Fruit fly (Drosophila melanogaster): ENCODE data around the gene GstD2.

DNA sequence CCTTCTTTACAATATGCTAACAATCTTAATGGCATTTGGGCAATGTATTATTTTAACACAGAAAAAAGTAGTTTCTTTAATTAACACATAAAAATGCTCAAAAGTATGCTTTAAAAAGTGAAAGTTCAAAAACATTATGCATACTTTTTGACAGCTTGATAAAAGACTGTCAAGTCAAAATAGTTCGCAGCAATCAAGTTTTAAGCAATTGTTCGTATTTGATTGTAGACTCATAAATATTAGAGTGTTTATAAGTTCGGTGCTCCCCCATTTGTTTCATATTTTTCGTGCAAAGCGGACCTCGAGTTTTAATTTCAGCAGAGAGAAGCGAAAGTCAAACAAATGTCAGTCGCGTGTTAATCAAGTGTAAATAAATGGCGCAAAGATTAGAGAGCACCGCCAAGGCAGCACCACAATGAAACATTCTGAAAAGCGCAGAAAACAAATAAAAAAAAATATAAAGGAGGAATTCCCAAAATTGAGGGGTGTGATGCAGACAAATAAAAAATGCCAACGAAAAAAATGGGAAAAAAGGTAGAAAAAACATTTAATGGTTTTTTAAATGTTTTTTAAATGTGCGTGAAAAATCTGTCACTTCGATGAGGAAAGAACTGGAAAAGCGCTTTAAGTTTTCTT, 26.7 kb upstream of the GstD2 start:
- TF ChIP-seq Dip2 (GFP tag; IDR thresholded peaks at IDR 0.05) = no peak
- TF ChIP-seq fru (optimal IDR thresholded peaks at IDR 0.05) = no peak
- TF ChIP-seq D (optimal IDR thresholded peaks at IDR 0.05) = no peak
- no peak for TF ChIP-seq D (GFP tag; optimal IDR thresholded peaks at IDR 0.05)
- TF ChIP-seq Sox102F (GFP tag; optimal IDR thresholded peaks at IDR 0.05) = no peak
- no peak for TF ChIP-seq bab2 (GFP tag; optimal IDR thresholded peaks at IDR 0.05)
- no peak for TF ChIP-seq CG33557 (GFP tag; optimal IDR thresholded peaks at IDR 0.05)
- no peak for TF ChIP-seq CG3847 (GFP tag; IDR thresholded peaks at IDR 0.05)

Measured in whole organism, embryonic.